Worm (Caenorhabditis elegans) whole organism, L4 larva: ENCODE data around the gene Y51B9A.9.

Experiments used
- F44E2.7 ChIP-seq: fragments of 200-800 bp; sonication (Bioruptor generic); IDR thresholded peaks from 2 replicates; pipeline ENCODE4 v2.1.2; 2022; ENCODE audit warnings: missing genetic modification characterization, missing compliant biosample characterization
- attf-4 ChIP-seq: sonication (generic microtip); optimal IDR thresholded peaks from 3 replicates; lab custom pipeline; 2017; ENCODE audit warnings: missing biosample characterization, missing genetic modification characterization
- ceh-20 ChIP-seq: fragments of 200-800 bp; sonication (Bioruptor generic); IDR thresholded peaks from 2 replicates; pipeline ENCODE4 v1.3.6; 2022; ENCODE audit warnings: missing genetic modification reagents, missing genetic modification characterization, missing compliant biosample characterization
- daf-19 ChIP-seq: fragments of 200-800 bp; sonication (Bioruptor generic); conservative IDR thresholded peaks from 2 replicates; pipeline ENCODE4 v1.3.6; 2022; ENCODE audit warnings: missing genetic modification characterization, missing compliant biosample characterization
- lin-13 ChIP-seq: fragments of 150-350 bp; optimal IDR thresholded peaks from 2 replicates; lab custom pipeline; 2014; ENCODE audit warnings: missing biosample characterization, missing genetic modification reagents, missing genetic modification characterization
- lin-15B ChIP-seq: fragments of 150-350 bp; sonication (generic microtip); optimal IDR thresholded peaks from 3 replicates; lab custom pipeline; 2014; ENCODE audit warnings: missing biosample characterization, missing genetic modification characterization
- mdl-1 ChIP-seq, 2 experiments: fragments of 150-350 bp in 1 of 2; sonication (generic microtip) in 1 of 2; optimal IDR thresholded peaks; 2 replicates each; lab custom pipeline; 2014 to 2017; ENCODE audit warnings: missing biosample characterization in 2 of 2, missing genetic modification characterization in 2 of 2
- pqm-1 ChIP-seq: sonication (generic microtip); optimal IDR thresholded peaks from 2 replicates; lab custom pipeline; 2017; ENCODE audit warnings: missing biosample characterization, missing genetic modification characterization
- saeg-2 ChIP-seq: fragments of 200-800 bp; sonication (Bioruptor generic); IDR thresholded peaks from 2 replicates; pipeline ENCODE4 v1.3.6; 2022; ENCODE audit warnings: missing genetic modification reagents, missing genetic modification characterization, missing compliant biosample characterization
- sdz-12 ChIP-seq: fragments of 200-800 bp; sonication (Bioruptor generic); optimal IDR thresholded peaks from 2 replicates; lab custom pipeline; 2018; ENCODE audit warnings: mild to moderate bottlenecking, missing genetic modification characterization, missing compliant biosample characterization
- snpc-4 ChIP-seq: fragments of 150-350 bp; optimal IDR thresholded peaks from 2 replicates; lab custom pipeline; 2014; ENCODE audit warnings: missing biosample characterization, missing genetic modification characterization
- unc-39 ChIP-seq: sonication (generic microtip); optimal IDR thresholded peaks from 2 replicates; lab custom pipeline; 2017; ENCODE audit warnings: missing biosample characterization, missing genetic modification characterization
- unc-62 ChIP-seq, 3 experiments: fragments of 150-350 bp in 1 of 3; sonication (generic microtip); optimal IDR thresholded peaks in 2 of 3; peaks in 1 of 3; 1 replicate in 1 of 3; 2 replicates in 2 of 3; lab custom pipeline; 2014 to 2017; ENCODE audit warnings: missing biosample characterization in 3 of 3, missing genetic modification characterization in 3 of 3, missing genetic modification reagents in 3 of 3, missing genotype in 1 of 3
- zag-1 ChIP-seq: fragments of 150-350 bp; optimal IDR thresholded peaks from 2 replicates; lab custom pipeline; 2014; ENCODE audit warnings: missing biosample characterization, missing genetic modification characterization

DNA sequence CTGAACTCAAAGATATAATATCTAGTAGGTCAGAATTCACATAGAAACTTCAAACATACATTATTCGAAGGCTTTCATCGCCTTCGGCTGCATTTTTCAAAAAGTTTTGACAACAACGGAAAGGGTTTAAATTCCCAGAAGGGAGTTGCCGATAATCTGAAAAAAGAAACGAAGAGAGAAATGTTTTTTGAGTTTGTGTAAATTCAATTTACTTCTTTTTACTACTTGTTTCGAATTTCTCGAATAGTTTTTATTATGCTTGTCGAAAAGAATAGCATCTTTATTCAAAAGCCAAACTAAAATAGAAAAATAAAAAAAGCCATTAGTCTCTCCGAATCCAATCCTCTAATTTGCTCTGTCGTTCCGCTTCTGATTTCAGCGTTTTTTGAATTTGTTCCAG lies 33.7 kb upstream of the Y51B9A.9 start:
- TF ChIP-seq daf-19 (GFP tag; lab: Robert Waterston, UW) (no peak), saeg-2 (GFP tag; lab: Robert Waterston, UW) (no peak), ceh-20 (GFP tag; lab: Robert Waterston, UW) (no peak), attf-4 (tag; lab: Kevin White, UChicago) (no peak), zag-1 (no peak), lin-13 (GFP tag; lab: Kevin White, UChicago) (no peak), snpc-4 (tag; lab: Kevin White, UChicago) (no peak), unc-39 (tag; lab: Kevin White, UChicago) (no peak), unc-62 (GFP tag; optimal IDR thresholded peaks at IDR 0.05 in 1 of 2; lab: Kevin White, UChicago) (no peak), unc-62 (tag; optimal IDR thresholded peaks at IDR 0.05; lab: Kevin White, UChicago) (no peak), mdl-1 (tag; optimal IDR thresholded peaks at IDR 0.05; lab: Kevin White, UChicago) (no peak), F44E2.7 (no peak), pqm-1 (tag; lab: Kevin White, UChicago) (no peak), lin-15B (tag; lab: Kevin White, UChicago) (no peak), sdz-12 (GFP tag; lab: Kevin White, UChicago) (no peak)
